Fruit fly (Drosophila melanogaster) whole organism, wandering third instar larva: ENCODE measurements around the gene CG32706.

Experiments
- CG9705 ChIP-seq: fragments of 200-800 bp; sonication (Bioruptor generic); optimal IDR thresholded peaks from 2 replicates; lab custom pipeline; 2018; ENCODE audit warnings: missing biosample characterization, mild to moderate bottlenecking, missing genetic modification characterization
- CrebA ChIP-seq: fragments of 200-800 bp; sonication (Bioruptor generic); optimal IDR thresholded peaks from 2 replicates; lab custom pipeline; 2016; ENCODE audit warnings: missing biosample characterization, mild to moderate bottlenecking, missing genetic modification characterization, borderline replicate concordance
- Hr78 ChIP-seq: fragments of >200 bp; optimal IDR thresholded peaks from 2 replicates; lab custom pipeline; 2017; ENCODE audit warnings: missing biosample characterization, missing genetic modification characterization
- Myc ChIP-seq: fragments of >200 bp; optimal IDR thresholded peaks from 2 replicates; lab custom pipeline; 2017
- OdsH ChIP-seq: fragments of 200-800 bp; sonication (Bioruptor generic); optimal IDR thresholded peaks from 2 replicates; lab custom pipeline; 2016; ENCODE audit warnings: missing biosample characterization, mild to moderate bottlenecking, missing genetic modification characterization
- foxo ChIP-seq, 2 experiments: fragments of 200-800 bp; sonication (Bioruptor generic); optimal IDR thresholded peaks; 2 replicates in 1 of 2; 3 replicates in 1 of 2; lab custom pipeline; 2016 to 2017; ENCODE audit warnings: missing biosample characterization in 2 of 2, missing genetic modification characterization in 2 of 2
- fru ChIP-seq: fragments of 200-800 bp; sonication (Bioruptor generic); optimal IDR thresholded peaks from 3 replicates; lab custom pipeline; 2016; ENCODE audit warnings: missing biosample characterization, mild to moderate bottlenecking, missing genetic modification characterization
- rgr ChIP-seq: fragments of 200-800 bp; sonication (Bioruptor generic); optimal IDR thresholded peaks from 3 replicates; lab custom pipeline; 2016; ENCODE audit warnings: missing biosample characterization, mild to moderate bottlenecking, missing genetic modification characterization
- sv ChIP-seq: fragments of 200-800 bp; sonication (Bioruptor generic); optimal IDR thresholded peaks from 3 replicates; lab custom pipeline; 2016; ENCODE audit warnings: missing biosample characterization, missing genetic modification characterization
- usp ChIP-seq: fragments of >200 bp; optimal IDR thresholded peaks from 2 replicates; lab custom pipeline; 2017; ENCODE audit warnings: missing biosample characterization, missing genetic modification characterization

dm6 chrX:9046383-9046941 lies 40.5 kb upstream of the CG32706 start:
- TF ChIP-seq fru (GFP tag; lab: Kevin White, UChicago) (peak; percentile 28), rgr (GFP tag; lab: Kevin White, UChicago) (no peak), Hr78 (GFP tag; lab: Kevin White, UChicago) (no peak), sv (GFP tag; lab: Kevin White, UChicago) (no peak), Myc (lab: Kevin White, UChicago) (no peak), CG9705 (GFP tag; lab: Kevin White, UChicago) (no peak), CrebA (GFP tag; lab: Kevin White, UChicago) (no peak), foxo (GFP tag; optimal IDR thresholded peaks at IDR 0.05; lab: Kevin White, UChicago) (peak in 1 of 2 experiments; percentile 22), usp (GFP tag; lab: Kevin White, UChicago) (no peak), OdsH (no peak)
